Fruit fly (Drosophila melanogaster) whole organism, prepupa: ENCODE results near the gene ec.

Source experiments
- Blimp-1 ChIP-seq: fragments of 200-800 bp; sonication (Bioruptor generic); optimal IDR thresholded peaks from 3 replicates; lab custom pipeline; 2017; ENCODE audit warnings: missing biosample characterization, missing genetic modification characterization, mild to moderate bottlenecking, moderate library complexity, missing genetic modification reagents
- CG10631 ChIP-seq: fragments of 200-800 bp; sonication (Bioruptor generic); optimal IDR thresholded peaks from 2 replicates; lab custom pipeline; 2016; ENCODE audit warnings: missing biosample characterization, missing genetic modification characterization
- CG10669 ChIP-seq: fragments of 200-800 bp; sonication (Bioruptor generic); optimal IDR thresholded peaks from 3 replicates; lab custom pipeline; 2018; ENCODE audit warnings: missing biosample characterization, mild to moderate bottlenecking, missing genetic modification characterization, moderate library complexity
- CG11902 ChIP-seq: fragments of 200-800 bp; sonication (Bioruptor generic); optimal IDR thresholded peaks from 3 replicates; lab custom pipeline; 2016; ENCODE audit warnings: missing biosample characterization, missing genetic modification characterization
- CG15336 ChIP-seq: fragments of 200-800 bp; sonication (Bioruptor generic); IDR thresholded peaks from 2 replicates; pipeline ENCODE4 v1.3.6; 2022; ENCODE audit warnings: missing biosample characterization, missing genetic modification characterization
- CG1621 ChIP-seq: fragments of 200-800 bp; sonication (Bioruptor generic); optimal IDR thresholded peaks from 3 replicates; lab custom pipeline; 2018; ENCODE audit warnings: missing biosample characterization, mild to moderate bottlenecking, missing genetic modification characterization
- CG31627 ChIP-seq: fragments of 200-800 bp; sonication (Bioruptor generic); optimal IDR thresholded peaks from 3 replicates; lab custom pipeline; 2016; ENCODE audit warnings: missing biosample characterization, missing genetic modification characterization
- CG34406 ChIP-seq: fragments of 200-800 bp; sonication (Bioruptor generic); optimal IDR thresholded peaks from 3 replicates; lab custom pipeline; 2016; ENCODE audit warnings: missing biosample characterization, missing genetic modification characterization
- CG4318 ChIP-seq: fragments of 200-800 bp; sonication (Bioruptor generic); optimal IDR thresholded peaks from 3 replicates; lab custom pipeline; 2017; ENCODE audit warnings: missing biosample characterization, mild to moderate bottlenecking, missing genetic modification characterization
- CG6163 ChIP-seq: fragments of 200-800 bp; sonication (Bioruptor generic); IDR thresholded peaks from 3 replicates; pipeline ENCODE4 v1.3.6; 2022; ENCODE audit warnings: missing biosample characterization, missing genetic modification characterization
- CG6792 ChIP-seq: fragments of 200-800 bp; sonication (Bioruptor generic); optimal IDR thresholded peaks from 3 replicates; lab custom pipeline; 2016; ENCODE audit warnings: missing biosample characterization, missing genetic modification characterization
- CG6808 ChIP-seq: fragments of 200-800 bp; sonication (Bioruptor generic); optimal IDR thresholded peaks from 3 replicates; lab custom pipeline; 2017; ENCODE audit warnings: missing biosample characterization, missing genetic modification characterization, mild to moderate bottlenecking, moderate library complexity, missing genetic modification reagents
- CG6854 ChIP-seq: fragments of 200-800 bp; sonication (Bioruptor generic); optimal IDR thresholded peaks from 2 replicates; lab custom pipeline; 2017; ENCODE audit warnings: missing biosample characterization, mild to moderate bottlenecking, missing genetic modification characterization
- CG8119 ChIP-seq: fragments of 200-800 bp; sonication (Bioruptor generic); IDR thresholded peaks from 3 replicates; pipeline ENCODE4 v1.3.6; 2022; ENCODE audit warnings: missing biosample characterization, missing genetic modification characterization
- CG8319 ChIP-seq: fragments of 200-800 bp; sonication (Bioruptor generic); optimal IDR thresholded peaks from 3 replicates; lab custom pipeline; 2016; ENCODE audit warnings: missing biosample characterization, missing genetic modification characterization
- CG8632 ChIP-seq: fragments of 200-800 bp; sonication (Bioruptor generic); optimal IDR thresholded peaks from 3 replicates; lab custom pipeline; 2016; ENCODE audit warnings: missing biosample characterization, missing genetic modification characterization
- Eip75B ChIP-seq: fragments of 200-800 bp; sonication (Bioruptor generic); optimal IDR thresholded peaks from 3 replicates; lab custom pipeline; 2016; ENCODE audit warnings: missing biosample characterization, missing genetic modification characterization
- Eip78C ChIP-seq: fragments of 200-800 bp; sonication (Bioruptor generic); peaks from one replicate; lab custom pipeline; 2016; ENCODE audit warnings: missing biosample characterization, missing genetic modification characterization
- Eip93F ChIP-seq: fragments of 200-800 bp; sonication (Bioruptor generic); optimal IDR thresholded peaks from 2 replicates; lab custom pipeline; 2016; ENCODE audit warnings: missing biosample characterization, mild to moderate bottlenecking, missing genetic modification characterization
- Ets21C ChIP-seq: fragments of 200-800 bp; sonication (Bioruptor generic); optimal IDR thresholded peaks from 3 replicates; lab custom pipeline; 2016; ENCODE audit warnings: missing biosample characterization, missing genetic modification characterization
- Ets96B ChIP-seq: fragments of 200-800 bp; optimal IDR thresholded peaks from 2 replicates; lab custom pipeline; 2019; ENCODE audit warnings: missing biosample characterization, mild to moderate bottlenecking, missing genetic modification characterization, moderate library complexity
- Gug ChIP-seq: fragments of 200-800 bp; sonication (Bioruptor generic); IDR thresholded peaks from 2 replicates; pipeline ENCODE4 v1.3.6; 2022; ENCODE audit warnings: missing biosample characterization, missing genetic modification characterization
- Hr38 ChIP-seq: sonication (Bioruptor generic); optimal IDR thresholded peaks from 2 replicates; lab custom pipeline; 2016; ENCODE audit warnings: missing biosample characterization, missing genetic modification characterization
- Hr39 ChIP-seq: fragments of 200-800 bp; sonication (Bioruptor generic); optimal IDR thresholded peaks from 2 replicates; lab custom pipeline; 2016; ENCODE audit warnings: missing biosample characterization, missing genetic modification characterization
- Hr4 ChIP-seq: fragments of 200-800 bp; sonication (Bioruptor generic); optimal IDR thresholded peaks from 3 replicates; lab custom pipeline; 2016; ENCODE audit warnings: missing biosample characterization, missing genetic modification characterization
- Lpt ChIP-seq: fragments of 200-800 bp; sonication (Bioruptor generic); optimal IDR thresholded peaks from 3 replicates; lab custom pipeline; 2016; ENCODE audit warnings: missing biosample characterization, missing genetic modification characterization
- Met ChIP-seq: fragments of 200-800 bp; sonication (Bioruptor generic); optimal IDR thresholded peaks from 3 replicates; lab custom pipeline; 2016; ENCODE audit warnings: missing biosample characterization, missing genetic modification characterization
- OdsH ChIP-seq: fragments of 200-800 bp; sonication (Bioruptor generic); optimal IDR thresholded peaks from 3 replicates; lab custom pipeline; 2016; ENCODE audit warnings: missing biosample characterization, missing genetic modification characterization
- Smox ChIP-seq: fragments of 200-800 bp; sonication (Bioruptor generic); optimal IDR thresholded peaks from 3 replicates; lab custom pipeline; 2016; ENCODE audit warnings: missing biosample characterization, missing genetic modification characterization
- Sox102F ChIP-seq: fragments of 200-800 bp; sonication (Bioruptor generic); optimal IDR thresholded peaks from 2 replicates; lab custom pipeline; 2016; ENCODE audit warnings: missing biosample characterization, mild to moderate bottlenecking, missing genetic modification characterization
- Sox14 ChIP-seq: fragments of 200-800 bp; sonication (Bioruptor generic); optimal IDR thresholded peaks from 3 replicates; lab custom pipeline; 2016; ENCODE audit warnings: missing biosample characterization, missing genetic modification characterization
- Sox15 ChIP-seq: fragments of 200-800 bp; sonication (Bioruptor generic); optimal IDR thresholded peaks from 3 replicates; lab custom pipeline; 2016; ENCODE audit warnings: missing biosample characterization, missing genetic modification characterization
- acj6 ChIP-seq: fragments of 200-800 bp; sonication (Bioruptor generic); optimal IDR thresholded peaks from 3 replicates; lab custom pipeline; 2016; ENCODE audit warnings: missing biosample characterization, missing genetic modification characterization
- dac ChIP-seq: fragments of 200-800 bp; sonication (Bioruptor generic); optimal IDR thresholded peaks from 2 replicates; lab custom pipeline; 2017; ENCODE audit warnings: missing biosample characterization, mild to moderate bottlenecking, missing genetic modification characterization
- dsx ChIP-seq: fragments of 200-800 bp; optimal IDR thresholded peaks from 3 replicates; lab custom pipeline; 2019; ENCODE audit warnings: missing biosample characterization, mild to moderate bottlenecking, missing genetic modification characterization, moderate library complexity; ENCODE audit not compliant: poor library complexity, severe bottlenecking
- eg ChIP-seq: fragments of 200-800 bp; sonication (Bioruptor generic); IDR thresholded peaks from 3 replicates; pipeline ENCODE4 v1.3.6; 2022; ENCODE audit warnings: missing biosample characterization, missing genetic modification characterization
- esn ChIP-seq: fragments of 200-800 bp; sonication (Bioruptor generic); optimal IDR thresholded peaks from 2 replicates; lab custom pipeline; 2016; ENCODE audit warnings: missing biosample characterization, mild to moderate bottlenecking, missing genetic modification characterization, moderate library complexity
- fd85E ChIP-seq: fragments of 200-800 bp; sonication (Bioruptor generic); optimal IDR thresholded peaks from 3 replicates; lab custom pipeline; 2016; ENCODE audit warnings: missing biosample characterization, missing genetic modification characterization
- fkh ChIP-seq: fragments of 200-800 bp; sonication (Bioruptor generic); optimal IDR thresholded peaks from 3 replicates; lab custom pipeline; 2017; ENCODE audit warnings: missing biosample characterization, mild to moderate bottlenecking, missing genetic modification characterization, moderate library complexity
- lz ChIP-seq: fragments of 200-800 bp; sonication (Bioruptor generic); optimal IDR thresholded peaks from 3 replicates; lab custom pipeline; 2016; ENCODE audit warnings: missing biosample characterization, missing genetic modification characterization
- pdm3 ChIP-seq: fragments of 200-800 bp; sonication (Bioruptor generic); optimal IDR thresholded peaks from 3 replicates; lab custom pipeline; 2016; ENCODE audit warnings: missing biosample characterization, missing genetic modification characterization
- salr ChIP-seq, 2 experiments: fragments of 200-800 bp; sonication (Bioruptor generic); optimal IDR thresholded peaks; 3 replicates each; lab custom pipeline; 2016 to 2018; ENCODE audit warnings: missing biosample characterization in 2 of 2, missing genetic modification characterization in 2 of 2, mild to moderate bottlenecking in 1 of 2
- ss ChIP-seq, 2 experiments: fragments of 200-800 bp; sonication (Bioruptor generic); optimal IDR thresholded peaks; 2 replicates in 1 of 2; 3 replicates in 1 of 2; lab custom pipeline; 2017 to 2018; ENCODE audit warnings: mild to moderate bottlenecking in 2 of 2, missing biosample characterization in 2 of 2, missing genetic modification characterization in 2 of 2, moderate library complexity in 1 of 2
- svp ChIP-seq: fragments of 200-800 bp; sonication (Bioruptor generic); peaks from one replicate; lab custom pipeline; 2016; ENCODE audit warnings: missing biosample characterization, missing genetic modification characterization
- topi ChIP-seq: fragments of 200-800 bp; sonication (Bioruptor generic); optimal IDR thresholded peaks from 3 replicates; lab custom pipeline; 2016; ENCODE audit warnings: missing biosample characterization, missing genetic modification characterization
- vri ChIP-seq: fragments of 200-800 bp; sonication (Bioruptor generic); optimal IDR thresholded peaks from 3 replicates; lab custom pipeline; 2016; ENCODE audit warnings: missing biosample characterization, mild to moderate bottlenecking, missing genetic modification characterization

Gene ec

DNA sequence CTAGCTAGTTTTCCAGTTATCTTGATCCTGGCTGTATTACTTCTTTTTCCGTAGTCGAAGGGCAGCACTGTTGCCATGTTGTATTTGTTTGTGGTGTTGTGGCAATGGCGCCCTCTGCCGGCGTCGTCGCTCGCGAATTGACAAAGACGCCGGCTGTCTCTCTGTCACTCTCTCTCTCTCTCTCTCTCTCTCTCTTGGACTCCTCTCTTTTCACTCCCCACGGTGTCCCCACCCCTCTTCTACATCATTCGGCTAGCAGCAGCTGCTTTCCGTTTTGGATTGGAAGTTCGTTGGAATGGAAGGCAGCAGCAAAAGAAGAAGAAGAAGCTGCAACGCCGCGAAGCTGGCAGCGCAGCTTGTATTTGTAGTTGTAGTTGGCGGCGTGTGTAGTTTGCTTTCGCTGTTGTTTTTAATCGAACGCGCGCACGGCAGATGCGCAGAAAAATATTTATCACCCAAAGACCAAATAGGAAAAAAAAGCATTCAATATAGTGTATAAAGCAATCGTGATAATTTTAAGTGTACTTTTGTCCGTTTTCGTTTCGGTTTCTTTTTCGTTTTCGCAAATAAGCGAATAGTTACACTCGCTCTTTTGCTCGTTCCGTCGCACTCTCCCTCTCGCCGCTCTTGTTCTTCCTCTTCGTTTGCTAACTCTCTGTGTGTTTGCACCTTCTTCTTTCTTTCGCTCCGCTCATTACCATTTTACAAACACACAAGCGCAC lies 31.7 kb upstream of the ec start (continued):
- TF ChIP-seq esn (GFP tag; lab: Kevin White, UChicago): peak; percentile 12
- TF ChIP-seq Gug: peak; percentile 24; the same call in 1 of the 2 replicates
- TF ChIP-seq CG8632 (GFP tag; lab: Kevin White, UChicago): no peak
- TF ChIP-seq CG8119 (GFP tag; lab: Robert Waterston, UW): no peak; the same call in 1 of the 3 replicates
- no peak for TF ChIP-seq Ets21C (GFP tag; lab: Kevin White, UChicago)
- no peak for TF ChIP-seq CG6792 (GFP tag; lab: Kevin White, UChicago)
- peak; percentile 3 for TF ChIP-seq CG34406 (GFP tag; lab: Kevin White, UChicago)
- TF ChIP-seq vri (GFP tag; lab: Kevin White, UChicago): peak; percentile 21
- peak; percentile 36 for TF ChIP-seq Hr4 (GFP tag; lab: Kevin White, UChicago)
- TF ChIP-seq Smox (GFP tag; lab: Kevin White, UChicago): no peak
- no peak for TF ChIP-seq CG4318 (GFP tag; lab: Kevin White, UChicago)
- no peak for TF ChIP-seq CG11902 (GFP tag; lab: Kevin White, UChicago)
- TF ChIP-seq Ets96B: peak; percentile 43
- TF ChIP-seq OdsH (GFP tag; lab: Kevin White, UChicago): no peak
- TF ChIP-seq Hr39 (GFP tag; lab: Kevin White, UChicago): no peak
- TF ChIP-seq acj6 (GFP tag; lab: Kevin White, UChicago): no peak
- TF ChIP-seq Hr38 (GFP tag; lab: Kevin White, UChicago): no peak
- TF ChIP-seq Lpt (GFP tag; lab: Kevin White, UChicago): peak; percentile 69
- TF ChIP-seq fd85E: no peak
- peak; percentile 35 for TF ChIP-seq fkh
- TF ChIP-seq ss (GFP tag; optimal IDR thresholded peaks at IDR 0.05; lab: Kevin White, UChicago): peak; percentile 17 to 49
- TF ChIP-seq Eip93F (GFP tag; lab: Kevin White, UChicago): no peak
- no peak for TF ChIP-seq CG31627 (GFP tag; lab: Kevin White, UChicago)
- TF ChIP-seq pdm3 (GFP tag; lab: Kevin White, UChicago): peak; percentile 27
- TF ChIP-seq dsx (GFP tag; lab: Kevin White, UChicago): peak; percentile 18
- TF ChIP-seq Eip78C: peak; percentile 75

DNA sequence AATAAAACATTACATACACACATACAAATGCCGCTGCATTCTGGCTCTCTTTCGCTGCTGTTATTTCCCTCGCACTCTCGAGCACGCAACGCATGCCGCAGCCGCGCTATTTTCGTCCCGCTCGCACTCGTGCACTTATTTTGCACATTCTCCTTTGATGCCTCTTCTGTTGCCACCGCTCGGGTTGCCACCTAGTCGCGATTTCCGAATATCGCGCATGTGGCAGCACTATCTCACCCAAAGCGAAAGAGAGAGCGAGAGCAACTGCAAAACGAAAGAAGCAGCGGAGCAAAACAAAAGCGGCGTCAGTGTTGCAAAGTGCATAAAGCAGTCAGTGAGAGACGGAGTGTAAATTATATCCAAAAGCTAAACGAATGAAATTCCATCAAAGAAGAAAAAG lies 30.6 kb upstream of the ec start:
- TF ChIP-seq fd85E (no peak), Sox102F (GFP tag; lab: Kevin White, UChicago) (peak; percentile 42), dac (GFP tag; lab: Kevin White, UChicago) (no peak), Sox14 (GFP tag; lab: Kevin White, UChicago) (peak; percentile 63), CG8119 (GFP tag; lab: Robert Waterston, UW) (no peak; the same call in 2 of the 3 replicates), OdsH (GFP tag; lab: Kevin White, UChicago) (no peak), CG6808 (GFP tag; lab: Kevin White, UChicago) (peak; percentile 16), Blimp-1 (GFP tag; lab: Kevin White, UChicago) (no peak), CG6854 (peak; percentile 10), Ets96B (peak; percentile 4), CG4318 (GFP tag; lab: Kevin White, UChicago) (no peak), topi (GFP tag; lab: Kevin White, UChicago) (peak; percentile 2), CG15336 (0 out of 2 replicates have a peak, but pooled peaks have one; percentile 46), lz (GFP tag; lab: Kevin White, UChicago) (peak; percentile 15), Hr38 (GFP tag; lab: Kevin White, UChicago) (no peak), Eip78C (peak; percentile 40), Eip75B (GFP tag; lab: Kevin White, UChicago) (peak; percentile 16), CG10631 (peak; percentile 19), ss (GFP tag; optimal IDR thresholded peaks at IDR 0.05; lab: Kevin White, UChicago) (peak; percentile 10 to 40), Met (GFP tag; lab: Kevin White, UChicago) (peak; percentile 41), salr (GFP tag; optimal IDR thresholded peaks at IDR 0.05; lab: Kevin White, UChicago) (no peak), esn (GFP tag; lab: Kevin White, UChicago) (peak; percentile 46), CG6163 (GFP tag; lab: Robert Waterston, UW) (peak; percentile 89), dsx (GFP tag; lab: Kevin White, UChicago) (peak; percentile 11), vri (GFP tag; lab: Kevin White, UChicago) (peak; percentile 34), Sox15 (no peak), CG10669 (GFP tag; lab: Kevin White, UChicago) (no peak), eg (peak; percentile 24; the same call in 1 of the 3 replicates), svp (GFP tag; lab: Kevin White, UChicago) (peak; percentile 71), Hr4 (GFP tag; lab: Kevin White, UChicago) (no peak), pdm3 (GFP tag; lab: Kevin White, UChicago) (no peak), Gug (no peak), Lpt (GFP tag; lab: Kevin White, UChicago) (no peak), CG1621 (peak; percentile 15), CG8319 (GFP tag; lab: Kevin White, UChicago) (no peak), CG11902 (GFP tag; lab: Kevin White, UChicago) (no peak), CG6792 (GFP tag; lab: Kevin White, UChicago) (no peak)
